Fruit fly (Drosophila melanogaster) whole organism, embryonic: Measurements from ENCODE around the gene CG17450.
"Not testable (repeated sequence)": the region's sequence is repeated elsewhere in the genome, so short reads cannot be mapped to it uniquely, and the experiment has no call there.

Experiments used
- Ada2b ChIP-seq: fragments of 200-800 bp; sonication (Bioruptor generic); IDR thresholded peaks from 2 replicates; pipeline ENCODE4 v1.3.6; 2022; ENCODE audit warnings: missing biosample characterization, missing genetic modification characterization
- CG11085 ChIP-seq: fragments of 200-800 bp; sonication (Bioruptor generic); IDR thresholded peaks from 2 replicates; pipeline ENCODE4 v1.3.6; 2022; ENCODE audit warnings: missing biosample characterization, missing genetic modification characterization
- CG13287 ChIP-seq: fragments of 200-800 bp; sonication (Bioruptor generic); IDR thresholded peaks from 2 replicates; pipeline ENCODE4 v1.3.6; 2022; ENCODE audit warnings: missing biosample characterization, missing genetic modification characterization; ENCODE audit not compliant: partially characterized antibody
- CG16813 ChIP-seq: fragments of 200-800 bp; sonication (Bioruptor generic); IDR thresholded peaks from 3 replicates; pipeline ENCODE4 v1.3.6; 2022; ENCODE audit warnings: missing biosample characterization, missing genetic modification characterization; ENCODE audit not compliant: partially characterized antibody
- CG17328 ChIP-seq: fragments of 200-800 bp; sonication (Bioruptor generic); IDR thresholded peaks from 2 replicates; pipeline ENCODE4 v1.3.6; 2022; ENCODE audit warnings: missing biosample characterization, missing genetic modification characterization
- CG17359 ChIP-seq: fragments of 200-800 bp; sonication (Bioruptor generic); optimal IDR thresholded peaks from 3 replicates; lab custom pipeline; 2018; ENCODE audit warnings: missing biosample characterization, mild to moderate bottlenecking, missing genetic modification characterization, moderate library complexity
- CG18262 ChIP-seq: fragments of 200-800 bp; optimal IDR thresholded peaks from 3 replicates; lab custom pipeline; 2019; ENCODE audit warnings: missing biosample characterization, mild to moderate bottlenecking, missing genetic modification characterization, moderate library complexity
- CG31388 ChIP-seq: fragments of 200-800 bp; sonication (Bioruptor generic); optimal IDR thresholded peaks from 2 replicates; lab custom pipeline; 2016; ENCODE audit warnings: missing biosample characterization, missing genetic modification characterization
- CG3995 ChIP-seq: fragments of 200-800 bp; sonication (Bioruptor generic); optimal IDR thresholded peaks from 3 replicates; lab custom pipeline; 2016; ENCODE audit warnings: missing biosample characterization, missing genetic modification characterization
- CG4730 ChIP-seq: fragments of 200-800 bp; sonication (Bioruptor generic); IDR thresholded peaks from 2 replicates; pipeline ENCODE4 v1.3.6; 2022; ENCODE audit warnings: missing biosample characterization, missing genetic modification characterization
- CG6791 ChIP-seq: fragments of 200-800 bp; sonication (Bioruptor generic); IDR thresholded peaks from 3 replicates; pipeline ENCODE4 v1.3.6; 2022; ENCODE audit warnings: missing biosample characterization, missing genetic modification characterization; ENCODE audit not compliant: partially characterized antibody
- CG7786 ChIP-seq: fragments of 200-800 bp; sonication (Bioruptor generic); optimal IDR thresholded peaks from 2 replicates; lab custom pipeline; 2016; ENCODE audit warnings: missing biosample characterization, missing genetic modification characterization
- CG9609 ChIP-seq: fragments of 200-800 bp; sonication (Bioruptor generic); optimal IDR thresholded peaks from 3 replicates; lab custom pipeline; 2016; ENCODE audit warnings: missing biosample characterization, missing genetic modification characterization
- D19B ChIP-seq: fragments of 200-800 bp; sonication (Bioruptor generic); optimal IDR thresholded peaks from 2 replicates; lab custom pipeline; 2017; ENCODE audit warnings: missing biosample characterization, mild to moderate bottlenecking, missing genetic modification characterization
- Dip3 ChIP-seq: fragments of 200-800 bp; sonication (Bioruptor generic); optimal IDR thresholded peaks from 3 replicates; lab custom pipeline; 2016; ENCODE audit warnings: missing biosample characterization, missing genetic modification characterization
- Dref ChIP-seq: fragments of 200-800 bp; sonication (Bioruptor generic); IDR thresholded peaks from 2 replicates; pipeline ENCODE4 v1.3.6; 2022; ENCODE audit warnings: missing biosample characterization, missing genetic modification characterization
- E2f2 ChIP-seq: fragments of 200-800 bp; sonication (Bioruptor generic); IDR thresholded peaks from 2 replicates; pipeline ENCODE4 v1.3.6; 2022; ENCODE audit warnings: missing biosample characterization, missing genetic modification characterization
- HLH4C ChIP-seq: fragments of 200-800 bp; sonication (Bioruptor generic); IDR thresholded peaks from 3 replicates; pipeline ENCODE4 v1.3.6; 2022; ENCODE audit warnings: missing biosample characterization, missing genetic modification characterization; ENCODE audit not compliant: partially characterized antibody
- MESR4 ChIP-seq: fragments of 200-800 bp; sonication (Bioruptor generic); optimal IDR thresholded peaks from 2 replicates; lab custom pipeline; 2018; ENCODE audit warnings: missing biosample characterization, mild to moderate bottlenecking, missing genetic modification characterization, moderate library complexity
- NK7.1 ChIP-seq: fragments of 200-800 bp; sonication (Bioruptor generic); optimal IDR thresholded peaks from 3 replicates; lab custom pipeline; 2016; ENCODE audit warnings: missing biosample characterization, missing genetic modification characterization
- Opbp ChIP-seq: fragments of 200-800 bp; sonication (Bioruptor generic); IDR thresholded peaks from 3 replicates; pipeline ENCODE4 v1.3.6; 2022; ENCODE audit warnings: missing biosample characterization, missing genetic modification characterization; ENCODE audit not compliant: partially characterized antibody
- Optix ChIP-seq: fragments of 200-800 bp; sonication (Bioruptor generic); IDR thresholded peaks from 3 replicates; pipeline ENCODE4 v1.3.6; 2022; ENCODE audit warnings: missing biosample characterization, missing genetic modification characterization
- Stat92E ChIP-seq, 3 experiments: fragments of >200 bp in 2 of 3; fragments of 200-800 bp in 1 of 3; sonication (Bioruptor generic) in 1 of 3; optimal IDR thresholded peaks; 2 replicates each; lab custom pipeline; 2017 to 2019; ENCODE audit warnings: missing biosample characterization in 3 of 3, missing genetic modification characterization in 3 of 3, mild to moderate bottlenecking in 1 of 3, moderate library complexity in 1 of 3
- amos ChIP-seq: fragments of 200-800 bp; sonication (Bioruptor generic); IDR thresholded peaks from 2 replicates; pipeline ENCODE4 v1.3.6; 2022; ENCODE audit warnings: missing biosample characterization, missing genetic modification characterization; ENCODE audit not compliant: partially characterized antibody
- bab2 ChIP-seq: fragments of 200-800 bp; sonication (Bioruptor generic); optimal IDR thresholded peaks from 2 replicates; lab custom pipeline; 2016; ENCODE audit warnings: missing biosample characterization, missing genetic modification characterization
- bigmax ChIP-seq: fragments of 200-800 bp; sonication (Bioruptor generic); optimal IDR thresholded peaks from 2 replicates; lab custom pipeline; 2018; ENCODE audit warnings: missing biosample characterization, mild to moderate bottlenecking, missing genetic modification characterization
- cato ChIP-seq: fragments of 200-800 bp; sonication (Bioruptor generic); optimal IDR thresholded peaks from 2 replicates; lab custom pipeline; 2016; ENCODE audit warnings: missing biosample characterization, missing genetic modification characterization, borderline replicate concordance
- cg ChIP-seq: fragments of 200-800 bp; sonication (Bioruptor generic); optimal IDR thresholded peaks from 3 replicates; lab custom pipeline; 2019; ENCODE audit warnings: missing biosample characterization, mild to moderate bottlenecking, missing genetic modification characterization, moderate library complexity
- corto ChIP-seq: fragments of 200-800 bp; sonication (Bioruptor generic); optimal IDR thresholded peaks from 2 replicates; lab custom pipeline; 2016; ENCODE audit warnings: missing biosample characterization, mild to moderate bottlenecking, missing genetic modification characterization, moderate library complexity
- esg ChIP-seq: fragments of 200-800 bp; sonication (Bioruptor generic); conservative IDR thresholded peaks from 2 replicates; pipeline ENCODE4 v1.3.6; 2022; ENCODE audit warnings: missing biosample characterization, missing genetic modification characterization
- fru ChIP-seq: fragments of >200 bp; optimal IDR thresholded peaks from 2 replicates; lab custom pipeline; 2017
- ftz-f1 ChIP-seq: fragments of 200-800 bp; sonication (Bioruptor generic); optimal IDR thresholded peaks from 2 replicates; lab custom pipeline; 2016; ENCODE audit warnings: missing biosample characterization, missing genetic modification characterization
- gfzf ChIP-seq: fragments of 200-800 bp; sonication (Bioruptor generic); optimal IDR thresholded peaks from 2 replicates; lab custom pipeline; 2016; ENCODE audit warnings: missing biosample characterization, mild to moderate bottlenecking, missing genetic modification characterization, moderate library complexity
- grau ChIP-seq: fragments of 200-800 bp; optimal IDR thresholded peaks from 3 replicates; lab custom pipeline; 2019; ENCODE audit warnings: missing biosample characterization, mild to moderate bottlenecking, missing genetic modification characterization, moderate library complexity
- knrl ChIP-seq: fragments of 200-800 bp; sonication (Bioruptor generic); IDR thresholded peaks from 3 replicates; pipeline ENCODE4 v1.3.6; 2022; ENCODE audit warnings: missing biosample characterization, missing genetic modification characterization; ENCODE audit not compliant: partially characterized antibody
- pfk ChIP-seq: fragments of 200-800 bp; sonication (Bioruptor generic); optimal IDR thresholded peaks from 2 replicates; lab custom pipeline; 2018; ENCODE audit warnings: missing biosample characterization, mild to moderate bottlenecking, missing genetic modification characterization, moderate library complexity
- rib ChIP-seq: fragments of 200-800 bp; sonication (Bioruptor generic); IDR thresholded peaks from 2 replicates; pipeline ENCODE4 v1.3.6; 2022; ENCODE audit warnings: missing biosample characterization, missing genetic modification characterization
- sens ChIP-seq: fragments of 200-800 bp; sonication (Bioruptor generic); peaks from one replicate; lab custom pipeline; 2016; ENCODE audit warnings: missing biosample characterization, missing genetic modification characterization
- stwl ChIP-seq: fragments of 200-800 bp; sonication (Bioruptor generic); optimal IDR thresholded peaks from 3 replicates; lab custom pipeline; 2018; ENCODE audit warnings: missing biosample characterization, mild to moderate bottlenecking, missing genetic modification characterization, moderate library complexity
- tgo ChIP-seq: fragments of 200-800 bp; sonication (Bioruptor generic); IDR thresholded peaks from 3 replicates; pipeline ENCODE4 v1.3.6; 2022; ENCODE audit warnings: missing biosample characterization, missing genetic modification characterization
- unpg ChIP-seq: fragments of 200-800 bp; sonication (Bioruptor generic); optimal IDR thresholded peaks from 3 replicates; lab custom pipeline; 2018; ENCODE audit warnings: missing biosample characterization, mild to moderate bottlenecking, missing genetic modification characterization, moderate library complexity
- yki ChIP-seq: fragments of >200 bp; optimal IDR thresholded peaks from 3 replicates; lab custom pipeline; 2018

CG17450 gene

DNA sequence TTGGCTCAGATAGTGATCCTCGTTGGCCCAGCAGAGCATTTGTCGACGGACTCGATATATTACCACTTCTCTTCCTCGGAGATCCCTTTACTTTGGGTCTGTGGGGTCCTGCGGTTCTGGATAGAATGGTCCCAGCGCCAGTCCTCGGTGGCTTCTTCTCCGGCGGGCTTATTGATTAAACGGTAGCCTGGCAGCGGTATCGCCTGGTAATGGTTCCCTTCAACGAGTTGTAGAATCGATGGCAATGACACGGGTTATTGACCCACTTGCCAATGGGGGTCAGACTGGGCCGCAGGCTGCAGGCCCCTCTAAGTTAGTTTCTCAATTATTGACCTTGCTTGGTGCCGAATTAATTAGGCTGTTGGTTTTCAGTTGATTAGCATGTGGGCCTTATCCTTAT is 12.3 kb upstream of the CG17450 start, which contains the start of gene CG32819:
CG32819 (minus strand) TSS at position 101 of the 400 bp plus-strand sequence.
- not testable (repeated sequence) for TF ChIP-seq cato (GFP tag; lab: Kevin White, UChicago); pfk (GFP tag; lab: Kevin White, UChicago); esg (GFP tag; lab: Robert Waterston, UW)
- TF ChIP-seq, all 482 proteins: peak for 0; not testable (repeated sequence) for 482

dm6 chrX:21617517-21617916 is 8.8 kb upstream of the CG17450 start, which contains the start of gene CG32857:
CG32857 (minus strand) TSS chrX:21617617.
- not testable (repeated sequence) for TF ChIP-seq stwl (tag; lab: Kevin White, UChicago); Ada2b (GFP tag; lab: Robert Waterston, UW); CG3995 (GFP tag; lab: Kevin White, UChicago)

DNA sequence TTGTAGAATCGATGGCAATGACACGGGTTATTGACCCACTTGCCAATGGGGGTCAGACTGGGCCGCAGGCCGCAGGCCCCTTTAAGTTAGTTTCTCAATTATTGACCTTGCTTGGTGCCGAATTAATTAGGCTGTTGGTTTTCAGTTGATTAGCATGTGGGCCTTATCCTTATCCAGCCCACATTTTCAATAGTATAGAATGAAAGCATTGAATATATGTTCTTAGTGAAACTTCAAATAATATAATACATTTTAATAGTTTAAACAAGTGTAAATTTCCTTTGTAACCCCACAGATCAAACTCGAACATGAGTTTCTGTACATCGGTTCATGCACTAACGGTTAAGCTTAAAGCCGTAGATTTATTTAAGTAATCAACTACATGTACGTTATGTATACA is 6.4 kb upstream of the CG17450 start, which contains the start of gene CG32820:
CG32820 (minus strand) TSS at position 101 of the 400 bp plus-strand sequence.
- not testable (repeated sequence) for TF ChIP-seq CG7786 (GFP tag; lab: Kevin White, UChicago); ftz-f1 (GFP tag; lab: Kevin White, UChicago); yki (lab: Kevin White, UChicago)
- TF ChIP-seq, all 482 proteins: peak for 0; not testable (repeated sequence) for 482

DNA sequence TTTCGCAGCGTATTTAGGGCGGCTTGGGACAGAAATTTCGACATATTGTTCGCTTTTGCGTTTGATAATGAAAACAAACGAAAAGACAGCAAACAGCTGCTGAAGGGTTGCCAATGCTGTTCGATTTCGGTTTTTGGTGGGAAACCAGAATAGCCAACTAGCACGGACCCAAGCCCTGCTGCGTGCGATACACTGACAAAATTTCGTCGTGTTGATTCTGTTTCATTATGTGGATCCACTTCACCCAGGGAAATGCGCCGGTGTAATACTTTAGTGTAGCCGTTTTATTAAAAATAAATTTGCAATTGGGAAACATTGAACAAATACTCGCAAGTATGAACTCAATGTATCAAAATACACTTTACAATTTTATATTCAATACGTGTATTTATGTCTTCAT is 2.7 kb upstream of the CG17450 start, which contains the start of gene CG33502:
CG33502 (minus strand) TSS at position 101 of the 400 bp plus-strand sequence.
- TF ChIP-seq CG17328; grau (tag; lab: Kevin White, UChicago); CG31388 (GFP tag; lab: Kevin White, UChicago): not testable (repeated sequence)
- TF ChIP-seq, all 482 proteins: peak for 0; not testable (repeated sequence) for 482

DNA sequence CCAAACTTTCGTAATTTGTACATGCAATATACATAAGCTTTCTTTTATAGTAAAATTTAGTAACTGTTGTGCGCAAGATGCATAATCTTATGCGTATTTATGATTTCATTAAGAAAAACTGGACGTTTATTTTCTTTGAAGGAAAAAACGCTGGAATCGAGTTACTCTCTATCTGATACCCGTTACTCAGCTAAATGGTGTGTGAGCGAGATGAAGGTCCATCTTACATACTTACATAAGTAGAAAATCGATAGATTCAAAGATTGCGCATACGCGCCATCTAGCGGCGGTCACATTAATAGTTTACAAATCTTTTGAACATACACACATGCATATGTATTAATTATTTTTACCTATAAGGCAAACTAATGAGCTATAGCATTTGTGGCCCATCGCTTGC is 3.2 kb downstream of the CG17450 start:
- TF ChIP-seq Dip3 (no peak), gfzf (GFP tag; lab: Kevin White, UChicago) (peak; percentile 64), rib (GFP tag; lab: Robert Waterston, UW) (no peak), D19B (GFP tag; lab: Kevin White, UChicago) (peak; percentile 22), CG9609 (GFP tag; lab: Kevin White, UChicago) (no peak), fru (lab: Kevin White, UChicago) (no peak), CG13287 (peak; percentile 38; the same call in 1 of the 2 replicates), CG6791 (GFP tag; lab: Robert Waterston, UW) (peak; percentile 60; the same call in 2 of the 3 replicates), CG4730 (GFP tag; lab: Robert Waterston, UW) (no peak), cg (peak; percentile 49), tgo (GFP tag; lab: Robert Waterston, UW) (no peak), CG16813 (GFP tag; lab: Robert Waterston, UW) (peak; percentile 53; the same call in 2 of the 3 replicates), unpg (no peak), knrl (GFP tag; lab: Robert Waterston, UW) (0 out of 3 replicates have a peak, but pooled peaks have one; percentile 11), bab2 (GFP tag; lab: Kevin White, UChicago) (no peak), sens (GFP tag; lab: Kevin White, UChicago) (peak; percentile 38), E2f2 (GFP tag; lab: Robert Waterston, UW) (0 out of 2 replicates have a peak, but pooled peaks have one; percentile 20), Opbp (peak; percentile 31; the same call in 1 of the 3 replicates), amos (GFP tag; lab: Robert Waterston, UW) (peak; percentile 47), bigmax (GFP tag; lab: Kevin White, UChicago) (no peak), corto (GFP tag; lab: Kevin White, UChicago) (no peak), CG17359 (tag; lab: Kevin White, UChicago) (no peak), NK7.1 (no peak), HLH4C (peak; percentile 82), Dref (peak; percentile 47), Stat92E (GFP tag; optimal IDR thresholded peaks at IDR 0.05; lab: Kevin White, UChicago) (no peak), CG18262 (tag; lab: Kevin White, UChicago) (no peak), Optix (GFP tag; lab: Robert Waterston, UW) (no peak), MESR4 (GFP tag; lab: Kevin White, UChicago) (peak; percentile 4), CG11085 (GFP tag; lab: Robert Waterston, UW) (no peak)
